Fruit fly (Drosophila melanogaster) whole organism, embryonic: ENCODE data around the gene CG31287.

Experiments used
- Ada2b ChIP-seq: fragments of 200-800 bp; sonication (Bioruptor generic); IDR thresholded peaks from 2 replicates; pipeline ENCODE4 v1.3.6; 2022; ENCODE audit warnings: missing biosample characterization, missing genetic modification characterization
- Asciz ChIP-seq: fragments of 200-800 bp; sonication (Bioruptor generic); optimal IDR thresholded peaks from 2 replicates; lab custom pipeline; 2017; ENCODE audit warnings: missing biosample characterization, mild to moderate bottlenecking, missing genetic modification characterization, missing genetic modification reagents
- CG10366 ChIP-seq: fragments of 200-800 bp; sonication (Bioruptor generic); IDR thresholded peaks from 2 replicates; pipeline ENCODE4 v1.3.6; 2022; ENCODE audit warnings: missing biosample characterization, missing genetic modification characterization
- CG10979 ChIP-seq: fragments of 200-800 bp; sonication (Bioruptor generic); optimal IDR thresholded peaks from 2 replicates; lab custom pipeline; 2018; ENCODE audit warnings: missing biosample characterization, mild to moderate bottlenecking, missing genetic modification characterization, moderate library complexity
- CG11456 ChIP-seq: fragments of 200-800 bp; sonication (Bioruptor generic); IDR thresholded peaks from 3 replicates; pipeline ENCODE4 v1.3.6; 2022; ENCODE audit warnings: missing biosample characterization, missing genetic modification characterization
- CG11696 ChIP-seq: fragments of 200-800 bp; sonication (Bioruptor generic); IDR thresholded peaks from 2 replicates; pipeline ENCODE4 v1.3.6; 2022; ENCODE audit warnings: missing biosample characterization, missing genetic modification characterization
- CG12942 ChIP-seq: fragments of 200-800 bp; sonication (Bioruptor generic); optimal IDR thresholded peaks from 3 replicates; lab custom pipeline; 2016; ENCODE audit warnings: missing biosample characterization, missing genetic modification characterization
- CG1602 ChIP-seq: fragments of 200-800 bp; sonication (Bioruptor generic); optimal IDR thresholded peaks from 3 replicates; lab custom pipeline; 2016; ENCODE audit warnings: missing biosample characterization, missing genetic modification characterization
- CG16813 ChIP-seq: fragments of 200-800 bp; sonication (Bioruptor generic); IDR thresholded peaks from 3 replicates; pipeline ENCODE4 v1.3.6; 2022; ENCODE audit warnings: missing biosample characterization, missing genetic modification characterization; ENCODE audit not compliant: partially characterized antibody
- CG17359 ChIP-seq: fragments of 200-800 bp; sonication (Bioruptor generic); optimal IDR thresholded peaks from 3 replicates; lab custom pipeline; 2018; ENCODE audit warnings: missing biosample characterization, mild to moderate bottlenecking, missing genetic modification characterization, moderate library complexity
- CG18619 ChIP-seq: fragments of 200-800 bp; sonication (Bioruptor generic); optimal IDR thresholded peaks from 3 replicates; lab custom pipeline; 2017; ENCODE audit warnings: missing biosample characterization, mild to moderate bottlenecking, missing genetic modification characterization
- CG2129 ChIP-seq: fragments of 200-800 bp; sonication (Bioruptor generic); IDR thresholded peaks from 2 replicates; pipeline ENCODE4 v1.3.6; 2022; ENCODE audit warnings: missing biosample characterization, missing genetic modification characterization; ENCODE audit not compliant: partially characterized antibody
- CG2678 ChIP-seq: fragments of 200-800 bp; sonication (Bioruptor generic); optimal IDR thresholded peaks from 3 replicates; lab custom pipeline; 2019; ENCODE audit warnings: missing biosample characterization, mild to moderate bottlenecking, missing genetic modification characterization, moderate library complexity
- CG2712 ChIP-seq: fragments of 200-800 bp; optimal IDR thresholded peaks from 3 replicates; lab custom pipeline; 2019; ENCODE audit warnings: missing biosample characterization, mild to moderate bottlenecking, missing genetic modification characterization, moderate library complexity
- CG4282 ChIP-seq: fragments of 200-800 bp; sonication (Bioruptor generic); optimal IDR thresholded peaks from 2 replicates; lab custom pipeline; 2016; ENCODE audit warnings: missing biosample characterization, missing genetic modification characterization
- CG4730 ChIP-seq: fragments of 200-800 bp; sonication (Bioruptor generic); IDR thresholded peaks from 2 replicates; pipeline ENCODE4 v1.3.6; 2022; ENCODE audit warnings: missing biosample characterization, missing genetic modification characterization
- CG5245 ChIP-seq: fragments of 200-800 bp; sonication (Bioruptor generic); optimal IDR thresholded peaks from 3 replicates; lab custom pipeline; 2016; ENCODE audit warnings: missing biosample characterization, missing genetic modification characterization
- CG7271 ChIP-seq: fragments of 200-800 bp; sonication (Bioruptor generic); optimal IDR thresholded peaks from 2 replicates; lab custom pipeline; 2018; ENCODE audit warnings: missing biosample characterization, mild to moderate bottlenecking, missing genetic modification characterization, moderate library complexity
- CG7786 ChIP-seq: fragments of 200-800 bp; sonication (Bioruptor generic); optimal IDR thresholded peaks from 2 replicates; lab custom pipeline; 2016; ENCODE audit warnings: missing biosample characterization, missing genetic modification characterization
- CG7987 ChIP-seq: fragments of 200-800 bp; sonication (Bioruptor generic); optimal IDR thresholded peaks from 2 replicates; lab custom pipeline; 2018; ENCODE audit warnings: missing biosample characterization, mild to moderate bottlenecking, missing genetic modification characterization, moderate library complexity
- CG8924 ChIP-seq: fragments of 200-800 bp; optimal IDR thresholded peaks from 3 replicates; lab custom pipeline; 2019; ENCODE audit warnings: missing biosample characterization, mild to moderate bottlenecking, missing genetic modification characterization, moderate library complexity
- CG9437 ChIP-seq: fragments of 200-800 bp; sonication (Bioruptor generic); optimal IDR thresholded peaks from 2 replicates; lab custom pipeline; 2018; ENCODE audit warnings: missing biosample characterization, mild to moderate bottlenecking, missing genetic modification characterization
- CHES-1-like ChIP-seq: fragments of 200-800 bp; sonication (Bioruptor generic); optimal IDR thresholded peaks from 2 replicates; lab custom pipeline; 2016; ENCODE audit warnings: missing biosample characterization, missing genetic modification characterization
- D19A ChIP-seq: fragments of 200-800 bp; optimal IDR thresholded peaks from 3 replicates; lab custom pipeline; 2019; ENCODE audit warnings: missing biosample characterization, mild to moderate bottlenecking, missing genetic modification characterization, moderate library complexity
- HLH3B ChIP-seq: fragments of 200-800 bp; sonication (Bioruptor generic); IDR thresholded peaks from 2 replicates; pipeline ENCODE4 v1.3.6; 2022; ENCODE audit warnings: missing biosample characterization, missing genetic modification characterization
- Hmr ChIP-seq: fragments of 200-800 bp; sonication (Bioruptor generic); optimal IDR thresholded peaks from 3 replicates; lab custom pipeline; 2017; ENCODE audit warnings: mild to moderate bottlenecking, missing biosample characterization, missing genetic modification reagents, missing genetic modification characterization
- MBD-R2 ChIP-seq: fragments of 200-800 bp; sonication (Bioruptor generic); IDR thresholded peaks from 2 replicates; pipeline ENCODE4 v1.3.6; 2022; ENCODE audit warnings: missing biosample characterization, missing genetic modification characterization
- Myb ChIP-seq: fragments of 200-800 bp; sonication (Bioruptor generic); optimal IDR thresholded peaks from 2 replicates; lab custom pipeline; 2016; ENCODE audit warnings: missing biosample characterization, missing genetic modification characterization
- Nf-YC ChIP-seq: fragments of 200-800 bp; optimal IDR thresholded peaks from 3 replicates; lab custom pipeline; 2019; ENCODE audit warnings: missing biosample characterization, mild to moderate bottlenecking, missing genetic modification characterization, moderate library complexity
- Oli ChIP-seq: fragments of 200-800 bp; sonication (Bioruptor generic); optimal IDR thresholded peaks from 2 replicates; lab custom pipeline; 2018; ENCODE audit warnings: missing biosample characterization, mild to moderate bottlenecking, missing genetic modification characterization, moderate library complexity
- caup ChIP-seq: fragments of 200-800 bp; sonication (Bioruptor generic); optimal IDR thresholded peaks from 3 replicates; lab custom pipeline; 2017; ENCODE audit warnings: missing biosample characterization, mild to moderate bottlenecking, missing genetic modification characterization, moderate library complexity; ENCODE audit not compliant: severe bottlenecking
- ci ChIP-seq: fragments of 200-800 bp; sonication (Bioruptor generic); IDR thresholded peaks from 3 replicates; pipeline ENCODE4 v1.3.6; 2022; ENCODE audit warnings: missing biosample characterization, missing genetic modification characterization
- disco-r ChIP-seq: fragments of 200-800 bp; sonication (Bioruptor generic); optimal IDR thresholded peaks from 2 replicates; lab custom pipeline; 2016; ENCODE audit warnings: missing biosample characterization, missing genetic modification characterization
- dysf ChIP-seq: fragments of 200-800 bp; sonication (Bioruptor generic); IDR thresholded peaks from 3 replicates; pipeline ENCODE4 v1.3.6; 2022; ENCODE audit warnings: missing biosample characterization, missing genetic modification characterization
- emc ChIP-seq: fragments of 200-800 bp; sonication (Bioruptor generic); optimal IDR thresholded peaks from 2 replicates; lab custom pipeline; 2016; ENCODE audit warnings: missing biosample characterization, missing genetic modification characterization
- hbn ChIP-seq: fragments of 200-800 bp; sonication (Bioruptor generic); IDR thresholded peaks from 2 replicates; pipeline ENCODE4 v1.3.6; 2022; ENCODE audit warnings: missing biosample characterization, missing genetic modification characterization; ENCODE audit not compliant: partially characterized antibody
- klu ChIP-seq: fragments of 200-800 bp; sonication (Bioruptor generic); IDR thresholded peaks from 2 replicates; pipeline ENCODE4 v1.3.6; 2022; ENCODE audit warnings: missing biosample characterization, missing genetic modification characterization
- lab ChIP-seq: fragments of 200-800 bp; sonication (Bioruptor generic); optimal IDR thresholded peaks from 3 replicates; lab custom pipeline; 2017; ENCODE audit warnings: missing biosample characterization, missing genetic modification characterization, mild to moderate bottlenecking, moderate library complexity, missing genetic modification reagents
- nerfin-1 ChIP-seq: fragments of 200-800 bp; sonication (Bioruptor generic); optimal IDR thresholded peaks from 3 replicates; lab custom pipeline; 2019; ENCODE audit warnings: missing biosample characterization, mild to moderate bottlenecking, missing genetic modification characterization, moderate library complexity
- nerfin-2 ChIP-seq: fragments of 200-800 bp; sonication (Bioruptor generic); IDR thresholded peaks from 2 replicates; pipeline ENCODE4 v1.3.6; 2022; ENCODE audit warnings: missing biosample characterization, missing genetic modification characterization; ENCODE audit not compliant: partially characterized antibody
- oc ChIP-seq: fragments of 200-800 bp; sonication (Bioruptor generic); optimal IDR thresholded peaks from 2 replicates; lab custom pipeline; 2018; ENCODE audit warnings: missing biosample characterization, mild to moderate bottlenecking, missing genetic modification characterization, moderate library complexity
- p53 ChIP-seq: fragments of 200-800 bp; sonication (Bioruptor generic); optimal IDR thresholded peaks from 2 replicates; lab custom pipeline; 2016; ENCODE audit warnings: missing biosample characterization, missing genetic modification characterization
- psq ChIP-seq: fragments of 200-800 bp; sonication (Bioruptor generic); optimal IDR thresholded peaks from 2 replicates; lab custom pipeline; 2017; ENCODE audit warnings: missing biosample characterization, missing genetic modification characterization
- so ChIP-seq: fragments of 200-800 bp; sonication (Bioruptor generic); IDR thresholded peaks from 3 replicates; pipeline ENCODE4 v1.3.6; 2022; ENCODE audit warnings: missing biosample characterization, missing genetic modification characterization
- stc ChIP-seq: fragments of 200-800 bp; sonication (Bioruptor generic); IDR thresholded peaks from 2 replicates; pipeline ENCODE4 v1.3.6; 2022; ENCODE audit warnings: missing biosample characterization, missing genetic modification characterization
- zf30C ChIP-seq: fragments of 200-800 bp; sonication (Bioruptor generic); optimal IDR thresholded peaks from 3 replicates; lab custom pipeline; 2018; ENCODE audit warnings: missing biosample characterization, mild to moderate bottlenecking, missing genetic modification characterization

CG31287 gene

dm6 chr3R:16223252-16224037, 20.3 kb downstream of the CG31287 start (continued):
- TF ChIP-seq Asciz (GFP tag; lab: Kevin White, UChicago) (peak; percentile 10), CG17359 (tag; lab: Kevin White, UChicago) (peak; percentile 29), CG12942 (GFP tag; lab: Kevin White, UChicago) (no peak)

DNA sequence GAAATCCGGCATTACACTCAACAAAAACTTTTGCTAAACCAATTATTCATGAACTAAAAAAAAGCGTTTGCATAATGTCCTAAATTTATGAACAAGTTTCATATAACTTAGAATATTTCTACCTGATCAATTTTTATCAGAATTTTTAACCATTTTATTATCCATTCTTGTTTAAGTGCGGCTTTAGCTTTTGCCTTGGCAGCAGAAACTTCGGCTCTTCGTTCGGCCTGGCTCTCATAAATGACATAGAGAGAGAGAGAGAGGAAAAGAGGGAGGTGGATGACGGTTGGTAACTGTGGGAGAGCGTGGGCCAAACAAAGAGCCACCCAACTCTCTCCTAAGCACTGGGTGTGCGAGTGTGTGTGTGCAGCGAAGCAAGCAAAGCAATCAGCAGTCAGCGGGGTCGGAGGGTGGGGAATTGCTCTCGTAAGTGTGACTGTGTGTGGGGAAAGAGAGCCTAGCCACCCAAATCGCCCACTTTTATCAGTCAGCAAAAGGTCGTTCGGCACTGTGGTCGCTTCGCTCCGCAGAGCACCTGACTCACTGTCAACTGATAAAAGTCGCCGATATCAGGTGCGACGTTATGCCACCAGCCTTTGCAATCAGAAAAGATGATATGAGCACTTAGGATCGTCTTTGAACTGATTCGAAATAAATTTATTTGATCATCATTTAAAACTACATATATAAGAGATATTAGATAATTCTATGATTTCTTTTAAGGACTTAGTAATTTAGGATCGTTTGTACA, 21.4 kb downstream of the CG31287 start:
- TF ChIP-seq CHES-1-like (GFP tag; lab: Kevin White, UChicago): peak; percentile 98
- peak; percentile 90 for TF ChIP-seq psq (GFP tag; lab: Kevin White, UChicago)
- TF ChIP-seq CG18619 (GFP tag; lab: Kevin White, UChicago): peak; percentile 95
- peak; percentile 99 for TF ChIP-seq CG8924 (tag; lab: Kevin White, UChicago)
- no peak for TF ChIP-seq ci
- TF ChIP-seq CG2678 (tag; lab: Kevin White, UChicago): peak; percentile 99
- TF ChIP-seq CG10366 (GFP tag; lab: Robert Waterston, UW): no peak
- TF ChIP-seq oc (tag; lab: Kevin White, UChicago): peak; percentile 99
- TF ChIP-seq CG1602 (GFP tag; lab: Kevin White, UChicago): peak; percentile 95
- peak; percentile 89 for TF ChIP-seq Myb (GFP tag; lab: Kevin White, UChicago)
- TF ChIP-seq disco-r (GFP tag; lab: Kevin White, UChicago): peak; percentile 96
- no peak for TF ChIP-seq CG16813 (GFP tag; lab: Robert Waterston, UW)
- no peak for TF ChIP-seq CG11696 (GFP tag; lab: Robert Waterston, UW)
- TF ChIP-seq CG7987 (GFP tag; lab: Kevin White, UChicago): peak; percentile 90
- TF ChIP-seq stc (GFP tag; lab: Robert Waterston, UW): no peak
- TF ChIP-seq emc (GFP tag; lab: Kevin White, UChicago): peak; percentile 94
- TF ChIP-seq HLH3B (GFP tag; lab: Robert Waterston, UW): no peak
- TF ChIP-seq lab (GFP tag; lab: Kevin White, UChicago): peak; percentile 99
- peak; percentile 99 for TF ChIP-seq CG10979 (tag; lab: Kevin White, UChicago)
- TF ChIP-seq Hmr: peak; percentile 98
- peak; percentile 82 for TF ChIP-seq zf30C (GFP tag; lab: Kevin White, UChicago)
- peak; percentile 98 for TF ChIP-seq CG7786 (GFP tag; lab: Kevin White, UChicago)
- peak; percentile 92 for TF ChIP-seq CG4282 (GFP tag; lab: Kevin White, UChicago)
- TF ChIP-seq CG11456 (GFP tag; lab: Robert Waterston, UW): no peak
- TF ChIP-seq Ada2b (GFP tag; lab: Robert Waterston, UW): no peak
- peak; percentile 97 for TF ChIP-seq caup (GFP tag; lab: Kevin White, UChicago)
- peak; percentile 91 for TF ChIP-seq CG7271 (tag; lab: Kevin White, UChicago)
- TF ChIP-seq D19A (tag; lab: Kevin White, UChicago): peak; percentile 96
- no peak for TF ChIP-seq so (GFP tag; lab: Robert Waterston, UW)
- TF ChIP-seq nerfin-2 (GFP tag; lab: Robert Waterston, UW): no peak
- TF ChIP-seq dysf (GFP tag; lab: Robert Waterston, UW): no peak
- peak; percentile 99 for TF ChIP-seq CG2712 (tag; lab: Kevin White, UChicago)
- TF ChIP-seq Oli (tag; lab: Kevin White, UChicago): peak; percentile 98
- peak; percentile 96 for TF ChIP-seq CG5245 (GFP tag; lab: Kevin White, UChicago)
- TF ChIP-seq CG2129: no peak
- no peak for TF ChIP-seq MBD-R2 (GFP tag; lab: Robert Waterston, UW)
- TF ChIP-seq nerfin-1: peak; percentile 96
- TF ChIP-seq hbn (GFP tag; lab: Robert Waterston, UW): no peak
- TF ChIP-seq CG9437 (GFP tag; lab: Kevin White, UChicago): peak; percentile 90
- no peak for TF ChIP-seq CG4730
- TF ChIP-seq Nf-YC (tag; lab: Kevin White, UChicago): peak; percentile 75
- TF ChIP-seq klu (GFP tag; lab: Robert Waterston, UW): no peak
- TF ChIP-seq p53: peak; percentile 93
